Fruit fly (Drosophila melanogaster) whole organism, embryonic: ENCODE measurements around the gene Tom.

Experiments used
- Ada2b ChIP-seq: fragments of 200-800 bp; sonication (Bioruptor generic); IDR thresholded peaks from 2 replicates; pipeline ENCODE4 v1.3.6; 2022; ENCODE audit warnings: missing biosample characterization, missing genetic modification characterization
- Adf1 ChIP-seq: fragments of 200-800 bp; sonication (Bioruptor generic); IDR thresholded peaks from 2 replicates; pipeline ENCODE4 v1.3.6; 2022; ENCODE audit warnings: missing biosample characterization, missing genetic modification characterization
- CG10366 ChIP-seq: fragments of 200-800 bp; sonication (Bioruptor generic); IDR thresholded peaks from 2 replicates; pipeline ENCODE4 v1.3.6; 2022; ENCODE audit warnings: missing biosample characterization, missing genetic modification characterization
- CG10543 ChIP-seq: fragments of 200-800 bp; sonication (Bioruptor generic); optimal IDR thresholded peaks from 3 replicates; lab custom pipeline; 2017; ENCODE audit warnings: missing biosample characterization, mild to moderate bottlenecking, missing genetic modification characterization, moderate library complexity
- CG12219 ChIP-seq: fragments of 200-800 bp; sonication (Bioruptor generic); optimal IDR thresholded peaks from 3 replicates; lab custom pipeline; 2018; ENCODE audit warnings: missing biosample characterization, mild to moderate bottlenecking, missing genetic modification characterization
- CG13123 ChIP-seq: fragments of 200-800 bp; sonication (Bioruptor generic); optimal IDR thresholded peaks from 2 replicates; lab custom pipeline; 2016; ENCODE audit warnings: missing biosample characterization, missing genetic modification characterization
- CG14667 ChIP-seq: fragments of 200-800 bp; sonication (Bioruptor generic); IDR thresholded peaks from 2 replicates; pipeline ENCODE4 v1.3.6; 2022; ENCODE audit warnings: missing biosample characterization, missing genetic modification characterization
- CG14965 ChIP-seq: fragments of 200-800 bp; sonication (Bioruptor generic); optimal IDR thresholded peaks from 2 replicates; lab custom pipeline; 2016; ENCODE audit warnings: missing biosample characterization, missing genetic modification characterization, borderline replicate concordance
- CG18476 ChIP-seq: fragments of 200-800 bp; sonication (Bioruptor generic); optimal IDR thresholded peaks from 2 replicates; lab custom pipeline; 2016; ENCODE audit warnings: missing biosample characterization, mild to moderate bottlenecking, missing genetic modification characterization
- CG33557 ChIP-seq: fragments of 200-800 bp; sonication (Bioruptor generic); optimal IDR thresholded peaks from 2 replicates; lab custom pipeline; 2019; ENCODE audit warnings: missing biosample characterization, mild to moderate bottlenecking, missing genetic modification characterization, moderate library complexity
- CG34376 ChIP-seq: fragments of 200-800 bp; sonication (Bioruptor generic); optimal IDR thresholded peaks from 2 replicates; lab custom pipeline; 2018; ENCODE audit warnings: missing biosample characterization, mild to moderate bottlenecking, missing genetic modification characterization
- CG4328 ChIP-seq: fragments of 200-800 bp; sonication (Bioruptor generic); optimal IDR thresholded peaks from 3 replicates; lab custom pipeline; 2017; ENCODE audit warnings: missing biosample characterization, missing genetic modification reagents, missing genetic modification characterization
- CG4730 ChIP-seq: fragments of 200-800 bp; sonication (Bioruptor generic); IDR thresholded peaks from 2 replicates; pipeline ENCODE4 v1.3.6; 2022; ENCODE audit warnings: missing biosample characterization, missing genetic modification characterization
- CG5953 ChIP-seq: fragments of 200-800 bp; sonication (Bioruptor generic); IDR thresholded peaks from 2 replicates; pipeline ENCODE4 v1.3.6; 2022; ENCODE audit warnings: missing biosample characterization, missing genetic modification characterization
- CG6272 ChIP-seq: fragments of 200-800 bp; sonication (Bioruptor generic); IDR thresholded peaks from 2 replicates; pipeline ENCODE4 v1.3.6; 2022; ENCODE audit warnings: missing biosample characterization, missing genetic modification characterization
- CG7745 ChIP-seq: fragments of 200-800 bp; sonication (Bioruptor generic); optimal IDR thresholded peaks from 2 replicates; lab custom pipeline; 2018; ENCODE audit warnings: missing biosample characterization, mild to moderate bottlenecking, missing genetic modification characterization, moderate library complexity
- CG7928 ChIP-seq: fragments of 200-800 bp; sonication (Bioruptor generic); optimal IDR thresholded peaks from 2 replicates; lab custom pipeline; 2017; ENCODE audit warnings: missing biosample characterization, mild to moderate bottlenecking, missing genetic modification characterization
- CG7963 ChIP-seq: fragments of 200-800 bp; sonication (Bioruptor generic); IDR thresholded peaks from 3 replicates; pipeline ENCODE4 v1.3.6; 2022; ENCODE audit warnings: missing biosample characterization, missing genetic modification characterization; ENCODE audit not compliant: partially characterized antibody
- CG9215 ChIP-seq: fragments of 200-800 bp; sonication (Bioruptor generic); IDR thresholded peaks from 2 replicates; pipeline ENCODE4 v1.3.6; 2022; ENCODE audit warnings: missing biosample characterization, missing genetic modification characterization
- CoRest ChIP-seq: fragments of 200-800 bp; sonication (Bioruptor generic); optimal IDR thresholded peaks from 3 replicates; lab custom pipeline; 2018; ENCODE audit warnings: missing biosample characterization, mild to moderate bottlenecking, missing genetic modification characterization, moderate library complexity
- Fer3 ChIP-seq: fragments of 200-800 bp; sonication (Bioruptor generic); optimal IDR thresholded peaks from 2 replicates; lab custom pipeline; 2018; ENCODE audit warnings: missing biosample characterization, mild to moderate bottlenecking, missing genetic modification characterization, moderate library complexity
- Hmr ChIP-seq: fragments of 200-800 bp; sonication (Bioruptor generic); optimal IDR thresholded peaks from 3 replicates; lab custom pipeline; 2017; ENCODE audit warnings: mild to moderate bottlenecking, missing biosample characterization, missing genetic modification reagents, missing genetic modification characterization
- Rfx ChIP-seq: fragments of 200-800 bp; sonication (Bioruptor generic); IDR thresholded peaks from 2 replicates; pipeline ENCODE4 v1.3.6; 2022; ENCODE audit warnings: missing biosample characterization, missing genetic modification characterization
- Ssrp ChIP-seq: fragments of 200-800 bp; sonication (Bioruptor generic); optimal IDR thresholded peaks from 2 replicates; lab custom pipeline; 2018; ENCODE audit warnings: missing biosample characterization, mild to moderate bottlenecking, missing genetic modification characterization, moderate library complexity
- al ChIP-seq: fragments of 200-800 bp; sonication (Bioruptor generic); IDR thresholded peaks from 2 replicates; pipeline ENCODE4 v1.3.6; 2022; ENCODE audit warnings: missing biosample characterization, missing genetic modification characterization
- bbx ChIP-seq: fragments of 200-800 bp; sonication (Bioruptor generic); IDR thresholded peaks from 2 replicates; pipeline ENCODE4 v1.3.6; 2022; ENCODE audit warnings: missing biosample characterization, missing genetic modification characterization; ENCODE audit not compliant: partially characterized antibody
- bigmax ChIP-seq: fragments of 200-800 bp; sonication (Bioruptor generic); optimal IDR thresholded peaks from 2 replicates; lab custom pipeline; 2018; ENCODE audit warnings: missing biosample characterization, mild to moderate bottlenecking, missing genetic modification characterization
- ci ChIP-seq: fragments of 200-800 bp; sonication (Bioruptor generic); IDR thresholded peaks from 3 replicates; pipeline ENCODE4 v1.3.6; 2022; ENCODE audit warnings: missing biosample characterization, missing genetic modification characterization
- crc ChIP-seq: fragments of 200-800 bp; sonication (Bioruptor generic); optimal IDR thresholded peaks from 2 replicates; lab custom pipeline; 2016; ENCODE audit warnings: missing biosample characterization, missing genetic modification characterization
- croc ChIP-seq: fragments of 200-800 bp; sonication (Bioruptor generic); conservative IDR thresholded peaks from 3 replicates; pipeline ENCODE4 v1.3.6; 2022; ENCODE audit warnings: missing biosample characterization, missing genetic modification characterization
- dm ChIP-seq: fragments of 200-800 bp; sonication (Bioruptor generic); optimal IDR thresholded peaks from 3 replicates; lab custom pipeline; 2016; ENCODE audit warnings: missing biosample characterization, missing genetic modification characterization
- emc ChIP-seq: fragments of 200-800 bp; sonication (Bioruptor generic); optimal IDR thresholded peaks from 2 replicates; lab custom pipeline; 2016; ENCODE audit warnings: missing biosample characterization, missing genetic modification characterization
- ems ChIP-seq: fragments of 200-800 bp; sonication (Bioruptor generic); optimal IDR thresholded peaks from 3 replicates; lab custom pipeline; 2016; ENCODE audit warnings: missing biosample characterization, missing genetic modification characterization
- gcm2 ChIP-seq: fragments of 200-800 bp; sonication (Bioruptor generic); optimal IDR thresholded peaks from 2 replicates; lab custom pipeline; 2016; ENCODE audit warnings: missing biosample characterization, missing genetic modification characterization
- grau ChIP-seq: fragments of 200-800 bp; optimal IDR thresholded peaks from 3 replicates; lab custom pipeline; 2019; ENCODE audit warnings: missing biosample characterization, mild to moderate bottlenecking, missing genetic modification characterization, moderate library complexity
- gsb ChIP-seq: fragments of 200-800 bp; sonication (Bioruptor generic); IDR thresholded peaks from 2 replicates; pipeline ENCODE4 v1.3.6; 2022; ENCODE audit warnings: missing biosample characterization, missing genetic modification characterization
- gsb-n ChIP-seq: fragments of 200-800 bp; sonication (Bioruptor generic); optimal IDR thresholded peaks from 3 replicates; lab custom pipeline; 2018; ENCODE audit warnings: missing biosample characterization, mild to moderate bottlenecking, missing genetic modification characterization
- h ChIP-seq: fragments of >200 bp; optimal IDR thresholded peaks from 2 replicates; lab custom pipeline; 2017
- kah ChIP-seq: fragments of 200-800 bp; sonication (Bioruptor generic); optimal IDR thresholded peaks from 2 replicates; lab custom pipeline; 2018; ENCODE audit warnings: missing biosample characterization, mild to moderate bottlenecking, missing genetic modification characterization
- nau ChIP-seq: fragments of 200-800 bp; sonication (Bioruptor generic); optimal IDR thresholded peaks from 3 replicates; lab custom pipeline; 2017; ENCODE audit warnings: missing biosample characterization, mild to moderate bottlenecking, missing genetic modification characterization, missing genetic modification reagents
- org-1 ChIP-seq: fragments of 200-800 bp; sonication (Bioruptor generic); optimal IDR thresholded peaks from 2 replicates; lab custom pipeline; 2017; ENCODE audit warnings: missing biosample characterization, missing genetic modification characterization
- p53 ChIP-seq: fragments of 200-800 bp; sonication (Bioruptor generic); optimal IDR thresholded peaks from 2 replicates; lab custom pipeline; 2016; ENCODE audit warnings: missing biosample characterization, missing genetic modification characterization
- peb ChIP-seq: fragments of 200-800 bp; sonication (Bioruptor generic); IDR thresholded peaks from 2 replicates; pipeline ENCODE4 v1.3.6; 2022; ENCODE audit warnings: missing biosample characterization, missing genetic modification characterization
- psq ChIP-seq: fragments of 200-800 bp; sonication (Bioruptor generic); optimal IDR thresholded peaks from 2 replicates; lab custom pipeline; 2017; ENCODE audit warnings: missing biosample characterization, missing genetic modification characterization
- salm ChIP-seq: fragments of 200-800 bp; sonication (Bioruptor generic); optimal IDR thresholded peaks from 2 replicates; lab custom pipeline; 2018; ENCODE audit warnings: missing biosample characterization, mild to moderate bottlenecking, missing genetic modification characterization
- sna ChIP-seq: fragments of 200-800 bp; sonication (Bioruptor generic); IDR thresholded peaks from 2 replicates; pipeline ENCODE4 v1.3.6; 2022; ENCODE audit warnings: missing biosample characterization, missing genetic modification characterization; ENCODE audit not compliant: partially characterized antibody
- stwl ChIP-seq: fragments of 200-800 bp; sonication (Bioruptor generic); optimal IDR thresholded peaks from 3 replicates; lab custom pipeline; 2018; ENCODE audit warnings: missing biosample characterization, mild to moderate bottlenecking, missing genetic modification characterization, moderate library complexity
- tna ChIP-seq: fragments of 200-800 bp; sonication (Bioruptor generic); IDR thresholded peaks from 2 replicates; pipeline ENCODE4 v1.3.6; 2022; ENCODE audit warnings: missing biosample characterization, missing genetic modification characterization; ENCODE audit not compliant: partially characterized antibody
- tup ChIP-seq: fragments of 200-800 bp; sonication (Bioruptor generic); optimal IDR thresholded peaks from 2 replicates; lab custom pipeline; 2016; ENCODE audit warnings: missing biosample characterization, mild to moderate bottlenecking, missing genetic modification characterization, moderate library complexity
- twi ChIP-seq: fragments of 200-800 bp; optimal IDR thresholded peaks from 2 replicates; lab custom pipeline; 2019; ENCODE audit warnings: missing biosample characterization, mild to moderate bottlenecking, missing genetic modification characterization, moderate library complexity
- zf30C ChIP-seq: fragments of 200-800 bp; sonication (Bioruptor generic); optimal IDR thresholded peaks from 3 replicates; lab custom pipeline; 2018; ENCODE audit warnings: missing biosample characterization, mild to moderate bottlenecking, missing genetic modification characterization

Gene Tom

dm6 chr3L:14956288-14957032 is 12.7 kb upstream of the Tom start (continued):
- TF ChIP-seq bbx (GFP tag; lab: Robert Waterston, UW) = no peak
- TF ChIP-seq CG33557 = peak; percentile 86
- TF ChIP-seq crc (GFP tag; lab: Kevin White, UChicago) = no peak
- TF ChIP-seq gsb-n (tag; lab: Kevin White, UChicago) = peak; percentile 36
- no peak for TF ChIP-seq ci
- TF ChIP-seq CG13123 (GFP tag; lab: Kevin White, UChicago) = peak; percentile 29
- TF ChIP-seq Rfx = no peak
- TF ChIP-seq p53 = no peak
- TF ChIP-seq al (GFP tag; lab: Robert Waterston, UW) = no peak
- no peak for TF ChIP-seq peb
- TF ChIP-seq CG18476 (GFP tag; lab: Kevin White, UChicago) = no peak
- TF ChIP-seq CG7963 (GFP tag; lab: Robert Waterston, UW) = no peak
- no peak for TF ChIP-seq CG5953
- no peak for TF ChIP-seq zf30C (GFP tag; lab: Kevin White, UChicago)
- TF ChIP-seq Hmr (GFP tag; lab: Kevin White, UChicago) = no peak
- TF ChIP-seq nau (GFP tag; lab: Kevin White, UChicago) = no peak
- peak; percentile 20 for TF ChIP-seq CG12219 (GFP tag; lab: Kevin White, UChicago)
- no peak for TF ChIP-seq CG34376 (GFP tag; lab: Kevin White, UChicago)
- no peak for TF ChIP-seq Adf1
- TF ChIP-seq CG10366 (GFP tag; lab: Robert Waterston, UW) = no peak
- TF ChIP-seq ems = no peak
- peak; percentile 13 for TF ChIP-seq CoRest (tag; lab: Kevin White, UChicago)
- TF ChIP-seq psq = peak; percentile 54
- TF ChIP-seq h = no peak
- TF ChIP-seq CG6272 (GFP tag; lab: Robert Waterston, UW) = no peak
- TF ChIP-seq CG14965 (GFP tag; lab: Kevin White, UChicago) = no peak
- peak; percentile 42 for TF ChIP-seq tup (GFP tag; lab: Kevin White, UChicago)
- TF ChIP-seq grau = no peak
- no peak for TF ChIP-seq salm (tag; lab: Kevin White, UChicago)
- no peak for TF ChIP-seq CG10543 (GFP tag; lab: Kevin White, UChicago)
- TF ChIP-seq twi (tag; lab: Kevin White, UChicago) = peak; percentile 33
- TF ChIP-seq dm (GFP tag; lab: Kevin White, UChicago) = no peak
- no peak for TF ChIP-seq Fer3 (tag; lab: Kevin White, UChicago)
- TF ChIP-seq bigmax = no peak
- TF ChIP-seq CG4730 (GFP tag; lab: Robert Waterston, UW) = no peak
- no peak for TF ChIP-seq CG7928 (GFP tag; lab: Kevin White, UChicago)
- TF ChIP-seq emc = no peak
- TF ChIP-seq kah = no peak
- no peak for TF ChIP-seq tna (GFP tag; lab: Robert Waterston, UW)
- TF ChIP-seq croc = no peak
- no peak for TF ChIP-seq gcm2 (GFP tag; lab: Kevin White, UChicago)
- TF ChIP-seq CG14667 = no peak
- TF ChIP-seq Ssrp = no peak
- no peak for TF ChIP-seq Ada2b (GFP tag; lab: Robert Waterston, UW)
- peak; percentile 85 for TF ChIP-seq CG7745 (tag; lab: Kevin White, UChicago)
- TF ChIP-seq CG4328 (GFP tag; lab: Kevin White, UChicago) = no peak
- TF ChIP-seq CG9215 (GFP tag; lab: Robert Waterston, UW) = no peak
- no peak for TF ChIP-seq gsb
- peak; percentile 46 for TF ChIP-seq org-1 (GFP tag; lab: Kevin White, UChicago)
- no peak for TF ChIP-seq sna (GFP tag; lab: Robert Waterston, UW)
- peak; percentile 55 for TF ChIP-seq stwl (tag; lab: Kevin White, UChicago)
